Worm (Caenorhabditis elegans): ENCODE measurements around the gene W02D7.6.

ce11 chrV:8254973-8255372 lies 46.3 kb downstream of the W02D7.6 start:
- TF ChIP-seq zip-5 (tag; optimal IDR thresholded peaks at IDR 0.05): no peak
- no peak for TF ChIP-seq ref-2 (tag; optimal IDR thresholded peaks at IDR 0.05)
- TF ChIP-seq ama-1 (optimal IDR thresholded peaks at IDR 0.05): no peak
- TF ChIP-seq fkh-10 (GFP tag; optimal IDR thresholded peaks at IDR 0.05): no peak
- TF ChIP-seq gmeb-2 (tag; optimal IDR thresholded peaks at IDR 0.05): no peak
- TF ChIP-seq hlh-30 (tag; optimal IDR thresholded peaks at IDR 0.05; ENCODE audit: insufficient read depth): no peak
- TF ChIP-seq pha-4 (tag; optimal IDR thresholded peaks at IDR 0.05): no peak
- TF ChIP-seq ceh-14 (tag; optimal IDR thresholded peaks at IDR 0.05): no peak
- no peak for TF ChIP-seq pag-3 (tag; optimal IDR thresholded peaks at IDR 0.05; ENCODE audit: borderline replicate concordance)

Data from whole organism, late embryonic.